Fruit fly (Drosophila melanogaster): ENCODE data around the gene CRAT.

Gene CRAT

dm6 chr3R:6419103-6419502 is 43.3 kb upstream of the CRAT start:
- TF ChIP-seq CG31627 (GFP tag; optimal IDR thresholded peaks at IDR 0.05) (no peak), CG32006 (GFP tag; optimal IDR thresholded peaks at IDR 0.05) (no peak), eg (GFP tag; IDR thresholded peaks at IDR 0.05) (no peak), Met (GFP tag; optimal IDR thresholded peaks at IDR 0.05) (no peak), Blimp-1 (GFP tag; optimal IDR thresholded peaks at IDR 0.05) (no peak), achi (GFP tag; optimal IDR thresholded peaks at IDR 0.05) (no peak), topi (GFP tag; optimal IDR thresholded peaks at IDR 0.05) (no peak), Hr4 (GFP tag; optimal IDR thresholded peaks at IDR 0.05) (no peak), spab (GFP tag; optimal IDR thresholded peaks at IDR 0.05) (no peak), Hr38 (GFP tag; optimal IDR thresholded peaks at IDR 0.05) (no peak), CG8319 (GFP tag; optimal IDR thresholded peaks at IDR 0.05) (no peak), CG6792 (GFP tag; optimal IDR thresholded peaks at IDR 0.05) (no peak), Eip75B (GFP tag; optimal IDR thresholded peaks at IDR 0.05) (no peak), CG7368 (GFP tag; optimal IDR thresholded peaks at IDR 0.05) (no peak), pdm3 (GFP tag; optimal IDR thresholded peaks at IDR 0.05) (no peak), Smox (GFP tag; optimal IDR thresholded peaks at IDR 0.05) (no peak), CG6808 (GFP tag; optimal IDR thresholded peaks at IDR 0.05) (no peak), CG6854 (GFP tag; optimal IDR thresholded peaks at IDR 0.05) (no peak), Eip93F (GFP tag; optimal IDR thresholded peaks at IDR 0.05) (no peak)

- TF ChIP-seq CG7368 (GFP tag; optimal IDR thresholded peaks at IDR 0.05), result peak; percentile 18
- TF ChIP-seq fd59A (GFP tag; optimal IDR thresholded peaks at IDR 0.05), result peak; percentile 9
- peak; percentile 89 for TF ChIP-seq Eip78C (GFP tag)
- peak; percentile 54 for TF ChIP-seq CG3919 (GFP tag; optimal IDR thresholded peaks at IDR 0.05)
- TF ChIP-seq Eip75B (GFP tag; optimal IDR thresholded peaks at IDR 0.05), result peak; percentile 20
- peak; percentile 34 for TF ChIP-seq Ets21C (GFP tag; optimal IDR thresholded peaks at IDR 0.05)
- no peak for TF ChIP-seq Hr38 (GFP tag; optimal IDR thresholded peaks at IDR 0.05)
- peak; percentile 2 for TF ChIP-seq CG8632 (GFP tag; optimal IDR thresholded peaks at IDR 0.05)
- TF ChIP-seq spab (GFP tag; optimal IDR thresholded peaks at IDR 0.05), result no peak
- no peak for TF ChIP-seq dsx (GFP tag; optimal IDR thresholded peaks at IDR 0.05; ENCODE audit: poor library complexity, severe bottlenecking)
- TF ChIP-seq Hr4 (GFP tag; optimal IDR thresholded peaks at IDR 0.05), result peak; percentile 44
- TF ChIP-seq CG32006 (GFP tag; optimal IDR thresholded peaks at IDR 0.05), result peak; percentile 38
- no peak for TF ChIP-seq Lpt (GFP tag; optimal IDR thresholded peaks at IDR 0.05)
- TF ChIP-seq achi (GFP tag; optimal IDR thresholded peaks at IDR 0.05), result peak; percentile 41
- TF ChIP-seq acj6 (GFP tag; optimal IDR thresholded peaks at IDR 0.05), result peak; percentile 20
- peak; percentile 38 for TF ChIP-seq vri (GFP tag; optimal IDR thresholded peaks at IDR 0.05)
- TF ChIP-seq Ets96B (tag; optimal IDR thresholded peaks at IDR 0.05), result peak; percentile 0
- no peak for TF ChIP-seq CG6854 (GFP tag; optimal IDR thresholded peaks at IDR 0.05)
- no peak for TF ChIP-seq dac (GFP tag; optimal IDR thresholded peaks at IDR 0.05)
- TF ChIP-seq CG11294 (GFP tag; IDR thresholded peaks at IDR 0.05), result 0 out of 2 replicates have a peak, but pooled peaks have one; percentile 17
- TF ChIP-seq topi (GFP tag; optimal IDR thresholded peaks at IDR 0.05), result peak; percentile 41
- peak; percentile 40 for TF ChIP-seq Met (GFP tag; optimal IDR thresholded peaks at IDR 0.05)
- TF ChIP-seq CG11902 (GFP tag; optimal IDR thresholded peaks at IDR 0.05), result peak; percentile 14
- TF ChIP-seq ss (GFP tag; optimal IDR thresholded peaks at IDR 0.05), result peak in 1 of 2 experiments; percentile 20
- TF ChIP-seq Sox15 (GFP tag; optimal IDR thresholded peaks at IDR 0.05), result peak; percentile 18
- TF ChIP-seq cyc (GFP tag; optimal IDR thresholded peaks at IDR 0.05), result peak; percentile 57
- peak; percentile 53 for TF ChIP-seq Sox102F (GFP tag; optimal IDR thresholded peaks at IDR 0.05)
- TF ChIP-seq CG11762 (GFP tag; optimal IDR thresholded peaks at IDR 0.05; ENCODE audit: insufficient read depth), result no peak
- no peak for TF ChIP-seq salr (GFP tag; optimal IDR thresholded peaks at IDR 0.05)
- peak; percentile 58 for TF ChIP-seq CG6792 (GFP tag; optimal IDR thresholded peaks at IDR 0.05)
- TF ChIP-seq Hr39 (GFP tag; optimal IDR thresholded peaks at IDR 0.05), result peak; percentile 60
- TF ChIP-seq lz (GFP tag; optimal IDR thresholded peaks at IDR 0.05), result peak; percentile 56
- TF ChIP-seq Sox14 (GFP tag; optimal IDR thresholded peaks at IDR 0.05), result peak; percentile 37
- no peak for TF ChIP-seq CG9139 (GFP tag; optimal IDR thresholded peaks at IDR 0.05)
- peak; percentile 27 for TF ChIP-seq CG3032 (tag; optimal IDR thresholded peaks at IDR 0.05)
- TF ChIP-seq net (GFP tag; optimal IDR thresholded peaks at IDR 0.05), result peak; percentile 22
- no peak for TF ChIP-seq Gug (GFP tag; IDR thresholded peaks at IDR 0.05)
- peak; percentile 45; the same call in 2 of the 3 replicates for TF ChIP-seq CG8119 (GFP tag; IDR thresholded peaks at IDR 0.05)
- TF ChIP-seq CG15336 (GFP tag; IDR thresholded peaks at IDR 0.05), result peak; percentile 51
- no peak for TF ChIP-seq CG16779 (tag; optimal IDR thresholded peaks at IDR 0.05)
- TF ChIP-seq fd85E (GFP tag; optimal IDR thresholded peaks at IDR 0.05), result no peak
- TF ChIP-seq Smox (GFP tag; optimal IDR thresholded peaks at IDR 0.05), result peak; percentile 40
Observed at dm6 chr3R:6416242-6416641, 40.4 kb upstream of the CRAT start.

All from whole organism, prepupa.